Fruit fly (Drosophila melanogaster) whole organism, pupa: ENCODE measurements around the gene yellow-b.

ENCODE experiments used
- CG10348 ChIP-seq: fragments of 200-800 bp; sonication (Bioruptor generic); IDR thresholded peaks from 2 replicates; pipeline ENCODE4 v1.3.6; 2022; ENCODE audit warnings: missing biosample characterization, missing genetic modification characterization
- CG12605 ChIP-seq: fragments of 200-800 bp; sonication (Bioruptor generic); IDR thresholded peaks from 2 replicates; pipeline ENCODE4 v1.3.6; 2022; ENCODE audit warnings: missing biosample characterization, missing genetic modification characterization
- CG13204 ChIP-seq: fragments of 200-800 bp; sonication (Bioruptor generic); optimal IDR thresholded peaks from 2 replicates; lab custom pipeline; 2018; ENCODE audit warnings: missing biosample characterization, mild to moderate bottlenecking, missing genetic modification characterization, moderate library complexity
- CG14655 ChIP-seq: fragments of 200-800 bp; sonication (Bioruptor generic); optimal IDR thresholded peaks from 3 replicates; lab custom pipeline; 2017; ENCODE audit warnings: mild to moderate bottlenecking, missing biosample characterization, missing genetic modification reagents, missing genetic modification characterization
- CG15710 ChIP-seq: fragments of 200-800 bp; sonication (Bioruptor generic); optimal IDR thresholded peaks from 2 replicates; lab custom pipeline; 2018; ENCODE audit warnings: missing biosample characterization, mild to moderate bottlenecking, missing genetic modification characterization, moderate library complexity
- CG17806 ChIP-seq: fragments of 200-800 bp; sonication (Bioruptor generic); optimal IDR thresholded peaks from 2 replicates; lab custom pipeline; 2018; ENCODE audit warnings: missing biosample characterization, mild to moderate bottlenecking, missing genetic modification characterization, moderate library complexity
- CG32121 ChIP-seq: fragments of 200-800 bp; sonication (Bioruptor generic); IDR thresholded peaks from 2 replicates; pipeline ENCODE4 v1.3.6; 2022; ENCODE audit warnings: missing biosample characterization, missing genetic modification characterization
- CG34367 ChIP-seq: fragments of 200-800 bp; sonication (Bioruptor generic); optimal IDR thresholded peaks from 2 replicates; lab custom pipeline; 2018; ENCODE audit warnings: missing biosample characterization, mild to moderate bottlenecking, missing genetic modification characterization
- CG4496 ChIP-seq: fragments of 200-800 bp; sonication (Bioruptor generic); IDR thresholded peaks from 3 replicates; pipeline ENCODE4 v1.3.6; 2022; ENCODE audit warnings: missing biosample characterization, missing genetic modification characterization
- CG8159 ChIP-seq: fragments of 200-800 bp; sonication (Bioruptor generic); optimal IDR thresholded peaks from 3 replicates; lab custom pipeline; 2018; ENCODE audit warnings: missing biosample characterization, mild to moderate bottlenecking, missing genetic modification characterization, moderate library complexity
- CG8301 ChIP-seq: fragments of 200-800 bp; sonication (Bioruptor generic); optimal IDR thresholded peaks from 2 replicates; lab custom pipeline; 2018; ENCODE audit warnings: missing biosample characterization, mild to moderate bottlenecking, missing genetic modification characterization
- CG9948 ChIP-seq: fragments of 200-800 bp; sonication (Bioruptor generic); optimal IDR thresholded peaks from 2 replicates; lab custom pipeline; 2018; ENCODE audit warnings: missing biosample characterization, mild to moderate bottlenecking, missing genetic modification characterization, moderate library complexity
- D1 ChIP-seq: fragments of 200-800 bp; sonication (Bioruptor generic); optimal IDR thresholded peaks from 2 replicates; lab custom pipeline; 2018; ENCODE audit warnings: missing biosample characterization, mild to moderate bottlenecking, missing genetic modification characterization, moderate library complexity
- EcR ChIP-seq: fragments of 200-800 bp; sonication (Bioruptor generic); optimal IDR thresholded peaks from 3 replicates; lab custom pipeline; 2019; ENCODE audit warnings: missing biosample characterization, missing genetic modification characterization, mild to moderate bottlenecking, moderate library complexity, missing genetic modification reagents
- Ets98B ChIP-seq: fragments of 200-800 bp; sonication (Bioruptor generic); IDR thresholded peaks from 2 replicates; pipeline ENCODE4 v1.3.6; 2022; ENCODE audit warnings: missing biosample characterization, missing genetic modification characterization
- Pif1A ChIP-seq: fragments of 200-800 bp; sonication (Bioruptor generic); optimal IDR thresholded peaks from 3 replicates; lab custom pipeline; 2016; ENCODE audit warnings: missing biosample characterization, missing genetic modification characterization
- Pif1B ChIP-seq: fragments of 200-800 bp; sonication (Bioruptor generic); optimal IDR thresholded peaks from 3 replicates; lab custom pipeline; 2016; ENCODE audit warnings: missing biosample characterization, missing genetic modification characterization
- Snoo ChIP-seq: fragments of 200-800 bp; sonication (Bioruptor generic); optimal IDR thresholded peaks from 3 replicates; lab custom pipeline; 2017; ENCODE audit warnings: missing biosample characterization, mild to moderate bottlenecking, missing genetic modification characterization, inconsistent platforms
- fd96Ca ChIP-seq: fragments of 200-800 bp; sonication (Bioruptor generic); IDR thresholded peaks from 3 replicates; pipeline ENCODE4 v1.3.6; 2022; ENCODE audit warnings: missing biosample characterization, missing genetic modification characterization
- gl ChIP-seq: fragments of 200-800 bp; sonication (Bioruptor generic); optimal IDR thresholded peaks from 2 replicates; lab custom pipeline; 2018; ENCODE audit warnings: missing biosample characterization, mild to moderate bottlenecking, missing genetic modification characterization
- rn ChIP-seq: fragments of 200-800 bp; sonication (Bioruptor generic); IDR thresholded peaks from 2 replicates; pipeline ENCODE4 v1.3.6; 2022; ENCODE audit warnings: missing biosample characterization, missing genetic modification characterization

yellow-b gene

DNA sequence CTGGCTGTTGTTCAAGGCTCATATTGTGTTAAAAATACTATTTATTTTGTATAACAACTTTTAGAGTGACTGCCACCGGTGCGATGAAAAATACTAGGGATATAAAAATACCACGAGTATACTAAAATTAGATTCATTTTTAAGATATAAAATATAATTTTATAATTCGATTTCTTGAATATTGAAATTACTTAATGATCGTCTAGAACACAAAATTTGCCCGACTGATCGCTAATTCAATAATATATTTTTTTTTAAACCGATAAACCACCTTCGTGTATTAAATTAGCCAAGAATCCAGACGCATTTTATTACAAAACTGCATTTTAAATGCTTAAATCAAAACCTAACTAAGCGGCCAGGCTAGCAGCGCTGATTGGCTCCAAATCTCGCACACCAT is 23.2 kb upstream of the yellow-b start, which contains the start of gene CG17996:
TSS of gene CG17996 (minus strand) at position 101 of the 400 bp plus-strand sequence.
- TF ChIP-seq gl (tag; lab: Kevin White, UChicago) (no peak), rn (GFP tag; lab: Robert Waterston, UW) (no peak), CG17806 (tag; lab: Kevin White, UChicago) (no peak), CG9948 (tag; lab: Kevin White, UChicago) (no peak), Ets98B (GFP tag; lab: Robert Waterston, UW) (no peak), Pif1B (no peak), CG8301 (tag; lab: Kevin White, UChicago) (no peak), Pif1A (GFP tag; lab: Kevin White, UChicago) (no peak), CG4496 (GFP tag; lab: Robert Waterston, UW) (no peak), CG12605 (GFP tag; lab: Robert Waterston, UW) (no peak), Snoo (tag; lab: Kevin White, UChicago) (no peak), EcR (GFP tag; lab: Kevin White, UChicago) (no peak), CG14655 (GFP tag; lab: Kevin White, UChicago) (no peak), D1 (tag; lab: Kevin White, UChicago) (no peak)

DNA sequence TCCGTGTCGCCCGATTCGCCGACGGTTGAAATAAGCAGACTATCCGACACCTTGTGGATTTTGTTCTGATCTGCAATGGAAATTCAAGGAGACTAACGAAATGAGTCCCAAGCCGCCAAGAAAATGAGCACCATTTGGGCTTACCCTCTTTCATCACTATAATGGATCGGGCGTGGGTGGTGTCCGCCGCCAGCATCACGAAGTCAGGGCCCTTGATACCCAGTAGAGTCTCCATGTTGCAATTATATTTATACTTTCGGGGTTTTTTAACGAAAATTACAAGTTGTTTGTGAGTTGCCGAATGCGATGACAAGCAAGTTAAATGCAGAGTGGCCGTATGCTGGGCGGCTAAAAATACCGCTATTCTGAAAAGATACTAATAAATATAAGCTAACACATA is 22.3 kb upstream of the yellow-b start, which contains the start of gene Prosbeta4:
TSS of gene Prosbeta4 (minus strand) at position 335 of the 400 bp plus-strand sequence.
- TF ChIP-seq EcR (GFP tag; lab: Kevin White, UChicago) = no peak
- TF ChIP-seq rn (GFP tag; lab: Robert Waterston, UW) = no peak
- no peak for TF ChIP-seq CG8301 (tag; lab: Kevin White, UChicago)
- TF ChIP-seq CG14655 (GFP tag; lab: Kevin White, UChicago) = no peak
- no peak for TF ChIP-seq fd96Ca (GFP tag; lab: Robert Waterston, UW)
- TF ChIP-seq Pif1B = no peak
- TF ChIP-seq Pif1A (GFP tag; lab: Kevin White, UChicago) = no peak
- no peak for TF ChIP-seq CG15710
- no peak for TF ChIP-seq CG4496 (GFP tag; lab: Robert Waterston, UW)

dm6 chr2L:16732338-16732892 is 21.7 kb upstream of the yellow-b start, which contains the start of gene Nubp1:
TSS of gene Nubp1 (plus strand) at chr2L:16732550.
- TF ChIP-seq CG12605 (GFP tag; lab: Robert Waterston, UW) = no peak
- no peak for TF ChIP-seq fd96Ca (GFP tag; lab: Robert Waterston, UW)
- TF ChIP-seq CG17806 (tag; lab: Kevin White, UChicago) = no peak
- TF ChIP-seq gl (tag; lab: Kevin White, UChicago) = no peak
- no peak for TF ChIP-seq Pif1B
- no peak for TF ChIP-seq CG14655 (GFP tag; lab: Kevin White, UChicago)
- no peak for TF ChIP-seq D1 (tag; lab: Kevin White, UChicago)
- no peak for TF ChIP-seq CG4496 (GFP tag; lab: Robert Waterston, UW)
- TF ChIP-seq CG10348 = no peak

dm6 chr2L:16738206-16738900 is 15.8 kb upstream of the yellow-b start, which contains the start of the genes glu and ChLD3:
TSS of gene glu (minus strand) at chr2L:16738388.
TSS of gene ChLD3 (plus strand) at chr2L:16738850.
- TF ChIP-seq fd96Ca (GFP tag; lab: Robert Waterston, UW) (no peak), CG12605 (GFP tag; lab: Robert Waterston, UW) (no peak), CG9948 (tag; lab: Kevin White, UChicago) (no peak)

- TF ChIP-seq CG17806 (tag; lab: Kevin White, UChicago) (no peak), Ets98B (GFP tag; lab: Robert Waterston, UW) (no peak), rn (GFP tag; lab: Robert Waterston, UW) (no peak), CG14655 (GFP tag; lab: Kevin White, UChicago) (no peak), CG34367 (tag; lab: Kevin White, UChicago) (no peak), CG13204 (GFP tag; lab: Kevin White, UChicago) (no peak), CG12605 (GFP tag; lab: Robert Waterston, UW) (no peak), EcR (GFP tag; lab: Kevin White, UChicago) (no peak), Snoo (tag; lab: Kevin White, UChicago) (no peak), gl (tag; lab: Kevin White, UChicago) (no peak), CG4496 (GFP tag; lab: Robert Waterston, UW) (no peak), CG10348 (no peak), D1 (tag; lab: Kevin White, UChicago) (no peak), CG8159 (no peak), fd96Ca (GFP tag; lab: Robert Waterston, UW) (no peak)
- TF ChIP-seq, all 21 proteins: peak for 0
These were observed 10.9 kb upstream of the yellow-b start, which contains the start of the genes LSm7 and BuGZ for dm6 chr2L:16743055-16743805. TSS of gene LSm7 (minus strand) at chr2L:16743100. TSS of gene BuGZ (plus strand) at chr2L:16743405.

DNA sequence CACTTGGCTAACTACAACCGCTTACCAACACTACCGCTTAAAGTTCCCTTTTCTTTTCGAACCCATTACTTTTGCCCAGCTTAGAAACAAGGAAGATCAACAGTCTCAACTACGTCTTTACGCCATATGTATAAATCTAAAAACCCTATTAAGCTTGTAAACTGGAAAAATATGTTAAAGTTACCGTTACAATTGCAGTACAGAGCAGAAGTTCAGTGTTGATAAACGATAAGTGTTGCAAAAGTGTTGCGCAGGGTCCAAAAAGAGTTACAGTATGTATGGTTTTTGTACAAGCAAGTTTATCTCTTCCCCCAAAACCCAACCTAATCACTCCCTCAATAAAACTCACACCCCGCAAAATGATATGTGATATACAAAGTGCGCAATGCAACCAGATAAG is 7.0 kb upstream of the yellow-b start:
- no peak for TF ChIP-seq CG9948 (tag; lab: Kevin White, UChicago)
- no peak for TF ChIP-seq D1 (tag; lab: Kevin White, UChicago)
- TF ChIP-seq CG14655 (GFP tag; lab: Kevin White, UChicago) = no peak
- no peak for TF ChIP-seq fd96Ca (GFP tag; lab: Robert Waterston, UW)
- TF ChIP-seq CG32121 (GFP tag; lab: Robert Waterston, UW) = no peak
- TF ChIP-seq gl (tag; lab: Kevin White, UChicago) = no peak
- no peak for TF ChIP-seq Pif1B
- no peak for TF ChIP-seq rn (GFP tag; lab: Robert Waterston, UW)
- TF ChIP-seq CG15710 = no peak
- no peak for TF ChIP-seq Snoo (tag; lab: Kevin White, UChicago)
- TF ChIP-seq Pif1A (GFP tag; lab: Kevin White, UChicago) = no peak
